Fruit fly (Drosophila melanogaster) whole organism, embryonic: ENCODE data around the gene Tre1.
A peak's percentile ranks its signal among the peaks of the same experiment; 100 is the strongest.

ENCODE experiments used
- ATbp ChIP-seq: fragments of 200-800 bp; sonication (Bioruptor generic); optimal IDR thresholded peaks from 2 replicates; lab custom pipeline; 2017; ENCODE audit warnings: missing biosample characterization, mild to moderate bottlenecking, missing genetic modification characterization, missing genetic modification reagents
- Bgb ChIP-seq: fragments of 200-800 bp; sonication (Bioruptor generic); IDR thresholded peaks from 2 replicates; pipeline ENCODE4 v1.3.6; 2022; ENCODE audit warnings: missing biosample characterization, missing genetic modification characterization; ENCODE audit not compliant: partially characterized antibody
- CG10209 ChIP-seq: fragments of 200-800 bp; sonication (Bioruptor generic); optimal IDR thresholded peaks from 3 replicates; lab custom pipeline; 2017; ENCODE audit warnings: missing biosample characterization, mild to moderate bottlenecking, missing genetic modification characterization, missing genetic modification reagents
- CG10431 ChIP-seq: fragments of 200-800 bp; sonication (Bioruptor generic); optimal IDR thresholded peaks from 3 replicates; lab custom pipeline; 2018; ENCODE audit warnings: missing biosample characterization, mild to moderate bottlenecking, missing genetic modification characterization
- CG10654 ChIP-seq: fragments of 200-800 bp; sonication (Bioruptor generic); optimal IDR thresholded peaks from 2 replicates; lab custom pipeline; 2016; ENCODE audit warnings: missing biosample characterization, missing genetic modification characterization
- CG10979 ChIP-seq: fragments of 200-800 bp; sonication (Bioruptor generic); optimal IDR thresholded peaks from 2 replicates; lab custom pipeline; 2018; ENCODE audit warnings: missing biosample characterization, mild to moderate bottlenecking, missing genetic modification characterization, moderate library complexity
- CG12071 ChIP-seq: fragments of 200-800 bp; sonication (Bioruptor generic); optimal IDR thresholded peaks from 3 replicates; lab custom pipeline; 2018; ENCODE audit warnings: missing biosample characterization, mild to moderate bottlenecking, missing genetic modification characterization
- CG12219 ChIP-seq: fragments of 200-800 bp; sonication (Bioruptor generic); optimal IDR thresholded peaks from 3 replicates; lab custom pipeline; 2018; ENCODE audit warnings: missing biosample characterization, mild to moderate bottlenecking, missing genetic modification characterization
- CG12769 ChIP-seq: fragments of 200-800 bp; sonication (Bioruptor generic); optimal IDR thresholded peaks from 2 replicates; lab custom pipeline; 2019; ENCODE audit warnings: missing biosample characterization, mild to moderate bottlenecking, missing genetic modification characterization, moderate library complexity
- CG13775 ChIP-seq: fragments of 200-800 bp; sonication (Bioruptor generic); optimal IDR thresholded peaks from 3 replicates; lab custom pipeline; 2017; ENCODE audit warnings: missing biosample characterization, mild to moderate bottlenecking, missing genetic modification characterization
- CG13894 ChIP-seq: fragments of 200-800 bp; sonication (Bioruptor generic); optimal IDR thresholded peaks from 3 replicates; lab custom pipeline; 2018; ENCODE audit warnings: missing biosample characterization, mild to moderate bottlenecking, missing genetic modification characterization, moderate library complexity
- CG14710 ChIP-seq: fragments of 200-800 bp; sonication (Bioruptor generic); optimal IDR thresholded peaks from 3 replicates; lab custom pipeline; 2019; ENCODE audit warnings: missing biosample characterization, mild to moderate bottlenecking, missing genetic modification characterization, moderate library complexity
- CG1529 ChIP-seq: fragments of 200-800 bp; sonication (Bioruptor generic); optimal IDR thresholded peaks from 3 replicates; lab custom pipeline; 2018; ENCODE audit warnings: missing biosample characterization, missing genetic modification characterization
- CG1832 ChIP-seq: fragments of 200-800 bp; sonication (Bioruptor generic); optimal IDR thresholded peaks from 2 replicates; lab custom pipeline; 2017; ENCODE audit warnings: missing biosample characterization, mild to moderate bottlenecking, missing genetic modification characterization, inconsistent platforms
- CG30020 ChIP-seq: fragments of 200-800 bp; optimal IDR thresholded peaks from 2 replicates; lab custom pipeline; 2019; ENCODE audit warnings: missing biosample characterization, mild to moderate bottlenecking, missing genetic modification characterization, moderate library complexity
- CG31441 ChIP-seq: fragments of 200-800 bp; sonication (Bioruptor generic); IDR thresholded peaks from 2 replicates; pipeline ENCODE4 v1.3.6; 2022; ENCODE audit warnings: missing biosample characterization, missing genetic modification characterization
- CG4730 ChIP-seq: fragments of 200-800 bp; sonication (Bioruptor generic); IDR thresholded peaks from 2 replicates; pipeline ENCODE4 v1.3.6; 2022; ENCODE audit warnings: missing biosample characterization, missing genetic modification characterization
- CG5180 ChIP-seq: fragments of 200-800 bp; sonication (Bioruptor generic); optimal IDR thresholded peaks from 3 replicates; lab custom pipeline; 2017; ENCODE audit warnings: missing biosample characterization, missing genetic modification characterization, mild to moderate bottlenecking, moderate library complexity, missing genetic modification reagents
- CG6854 ChIP-seq: fragments of 200-800 bp; sonication (Bioruptor generic); optimal IDR thresholded peaks from 3 replicates; lab custom pipeline; 2017; ENCODE audit warnings: missing biosample characterization, mild to moderate bottlenecking, missing genetic modification characterization
- CG7271 ChIP-seq: fragments of 200-800 bp; sonication (Bioruptor generic); optimal IDR thresholded peaks from 2 replicates; lab custom pipeline; 2018; ENCODE audit warnings: missing biosample characterization, mild to moderate bottlenecking, missing genetic modification characterization, moderate library complexity
- CG7556 ChIP-seq: fragments of 200-800 bp; sonication (Bioruptor generic); optimal IDR thresholded peaks from 2 replicates; lab custom pipeline; 2017; ENCODE audit warnings: missing biosample characterization, mild to moderate bottlenecking, missing genetic modification characterization
- CG7839 ChIP-seq: fragments of 200-800 bp; sonication (Bioruptor generic); optimal IDR thresholded peaks from 3 replicates; lab custom pipeline; 2018; ENCODE audit warnings: missing biosample characterization, mild to moderate bottlenecking, missing genetic modification characterization, moderate library complexity
- CG7963 ChIP-seq: fragments of 200-800 bp; sonication (Bioruptor generic); IDR thresholded peaks from 3 replicates; pipeline ENCODE4 v1.3.6; 2022; ENCODE audit warnings: missing biosample characterization, missing genetic modification characterization; ENCODE audit not compliant: partially characterized antibody
- CG8359 ChIP-seq: fragments of 200-800 bp; sonication (Bioruptor generic); optimal IDR thresholded peaks from 2 replicates; lab custom pipeline; 2017; ENCODE audit warnings: missing biosample characterization, mild to moderate bottlenecking, missing genetic modification characterization, borderline replicate concordance
- CG8765 ChIP-seq: fragments of 200-800 bp; sonication (Bioruptor generic); IDR thresholded peaks from 2 replicates; pipeline ENCODE4 v1.3.6; 2022; ENCODE audit warnings: missing biosample characterization, missing genetic modification characterization
- Chrac-16 ChIP-seq: fragments of 200-800 bp; sonication (Bioruptor generic); optimal IDR thresholded peaks from 3 replicates; lab custom pipeline; 2016; ENCODE audit warnings: missing biosample characterization, missing genetic modification characterization
- D19A ChIP-seq: fragments of 200-800 bp; optimal IDR thresholded peaks from 3 replicates; lab custom pipeline; 2019; ENCODE audit warnings: missing biosample characterization, mild to moderate bottlenecking, missing genetic modification characterization, moderate library complexity
- Deaf1 ChIP-seq: fragments of 200-800 bp; optimal IDR thresholded peaks from 3 replicates; lab custom pipeline; 2019; ENCODE audit warnings: missing biosample characterization, mild to moderate bottlenecking, missing genetic modification characterization, moderate library complexity
- Gsc ChIP-seq: fragments of 200-800 bp; sonication (Bioruptor generic); IDR thresholded peaks from 2 replicates; pipeline ENCODE4 v1.3.6; 2022; ENCODE audit warnings: missing biosample characterization, missing genetic modification characterization
- HLH3B ChIP-seq: fragments of 200-800 bp; sonication (Bioruptor generic); IDR thresholded peaks from 2 replicates; pipeline ENCODE4 v1.3.6; 2022; ENCODE audit warnings: missing biosample characterization, missing genetic modification characterization
- Kr ChIP-seq: fragments of 200-800 bp; sonication (Bioruptor generic); optimal IDR thresholded peaks from 2 replicates; lab custom pipeline; 2017; ENCODE audit warnings: missing biosample characterization, mild to moderate bottlenecking, missing genetic modification characterization
- Myb ChIP-seq: fragments of 200-800 bp; sonication (Bioruptor generic); optimal IDR thresholded peaks from 2 replicates; lab custom pipeline; 2016; ENCODE audit warnings: missing biosample characterization, missing genetic modification characterization
- NC2β ChIP-seq: fragments of 200-800 bp; sonication (Bioruptor generic); optimal IDR thresholded peaks from 2 replicates; lab custom pipeline; 2016; ENCODE audit warnings: missing biosample characterization, missing genetic modification characterization
- Neu2 ChIP-seq: fragments of 200-800 bp; sonication (Bioruptor generic); optimal IDR thresholded peaks from 3 replicates; lab custom pipeline; 2016; ENCODE audit warnings: missing biosample characterization, missing genetic modification characterization, borderline replicate concordance
- Nf-YB ChIP-seq: fragments of 200-800 bp; sonication (Bioruptor generic); optimal IDR thresholded peaks from 3 replicates; lab custom pipeline; 2019; ENCODE audit warnings: missing biosample characterization, mild to moderate bottlenecking, missing genetic modification characterization, moderate library complexity
- PHDP ChIP-seq: fragments of 200-800 bp; sonication (Bioruptor generic); optimal IDR thresholded peaks from 3 replicates; lab custom pipeline; 2018; ENCODE audit warnings: missing biosample characterization, mild to moderate bottlenecking, missing genetic modification characterization, moderate library complexity
- Rfx ChIP-seq: fragments of 200-800 bp; sonication (Bioruptor generic); IDR thresholded peaks from 2 replicates; pipeline ENCODE4 v1.3.6; 2022; ENCODE audit warnings: missing biosample characterization, missing genetic modification characterization
- Spps ChIP-seq: fragments of 200-800 bp; sonication (Bioruptor generic); optimal IDR thresholded peaks from 2 replicates; lab custom pipeline; 2018; ENCODE audit warnings: missing biosample characterization, mild to moderate bottlenecking, missing genetic modification characterization
- Xrp1 ChIP-seq: fragments of 200-800 bp; sonication (Bioruptor generic); IDR thresholded peaks from 2 replicates; pipeline ENCODE4 v1.3.6; 2022; ENCODE audit warnings: missing biosample characterization, missing genetic modification characterization
- chm ChIP-seq: fragments of 200-800 bp; sonication (Bioruptor generic); IDR thresholded peaks from 2 replicates; pipeline ENCODE4 v1.3.6; 2022; ENCODE audit warnings: missing biosample characterization, missing genetic modification characterization
- dimm ChIP-seq: fragments of 200-800 bp; sonication (Bioruptor generic); IDR thresholded peaks from 2 replicates; pipeline ENCODE4 v1.3.6; 2022; ENCODE audit warnings: missing biosample characterization, missing genetic modification characterization
- disco-r ChIP-seq: fragments of 200-800 bp; sonication (Bioruptor generic); optimal IDR thresholded peaks from 2 replicates; lab custom pipeline; 2016; ENCODE audit warnings: missing biosample characterization, missing genetic modification characterization
- lmd ChIP-seq: fragments of 200-800 bp; sonication (Bioruptor generic); IDR thresholded peaks from 2 replicates; pipeline ENCODE4 v1.3.6; 2022; ENCODE audit warnings: missing biosample characterization, missing genetic modification characterization
- pnt ChIP-seq: fragments of 200-800 bp; sonication (Bioruptor generic); optimal IDR thresholded peaks from 3 replicates; lab custom pipeline; 2016; ENCODE audit warnings: missing biosample characterization, missing genetic modification characterization
- pros ChIP-seq: fragments of 200-800 bp; sonication (Bioruptor generic); optimal IDR thresholded peaks from 3 replicates; lab custom pipeline; 2019; ENCODE audit warnings: missing biosample characterization, mild to moderate bottlenecking, missing genetic modification characterization, moderate library complexity
- ranshi ChIP-seq: fragments of 200-800 bp; sonication (Bioruptor generic); IDR thresholded peaks from 2 replicates; pipeline ENCODE4 v1.3.6; 2022; ENCODE audit warnings: missing biosample characterization, missing genetic modification characterization
- sna ChIP-seq: fragments of 200-800 bp; sonication (Bioruptor generic); IDR thresholded peaks from 2 replicates; pipeline ENCODE4 v1.3.6; 2022; ENCODE audit warnings: missing biosample characterization, missing genetic modification characterization; ENCODE audit not compliant: partially characterized antibody
- sqz ChIP-seq: fragments of 200-800 bp; sonication (Bioruptor generic); optimal IDR thresholded peaks from 3 replicates; lab custom pipeline; 2018; ENCODE audit warnings: missing biosample characterization, mild to moderate bottlenecking, missing genetic modification characterization
- tio ChIP-seq: fragments of 200-800 bp; sonication (Bioruptor generic); optimal IDR thresholded peaks from 2 replicates; lab custom pipeline; 2017; ENCODE audit warnings: missing biosample characterization, missing genetic modification characterization, inconsistent platforms
- zfh1 ChIP-seq: fragments of 200-800 bp; sonication (Bioruptor generic); IDR thresholded peaks from 3 replicates; pipeline ENCODE4 v1.3.6; 2022; ENCODE audit warnings: missing biosample characterization, missing genetic modification characterization

Gene Tre1

DNA sequence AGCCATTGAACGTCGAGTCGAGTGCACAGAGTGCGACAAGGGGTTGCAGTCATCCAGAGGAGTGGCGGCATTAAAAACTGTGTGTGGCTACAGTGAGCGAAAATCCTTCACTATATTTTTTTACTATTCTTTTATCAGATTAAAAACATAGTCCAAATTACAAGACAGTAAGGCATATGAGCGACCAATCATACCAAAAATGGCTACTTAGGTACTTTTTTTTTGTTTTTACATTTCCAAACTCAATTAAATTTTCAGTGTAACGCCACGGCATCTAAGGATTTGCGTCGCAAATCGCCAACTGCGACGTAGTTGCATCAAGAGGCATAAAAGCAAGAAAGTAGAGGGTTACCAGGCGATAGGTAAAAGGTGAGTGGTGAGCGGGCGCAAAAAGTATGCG lies 40.7 kb downstream of the Tre1 start (continued):
- peak; percentile 46 for TF ChIP-seq Chrac-16 (GFP tag; lab: Kevin White, UChicago)
- no peak for TF ChIP-seq CG6854 (GFP tag; lab: Kevin White, UChicago)
- peak; percentile 27; the same call in 1 of the 2 replicates for TF ChIP-seq Rfx (GFP tag; lab: Robert Waterston, UW)
- TF ChIP-seq sna (GFP tag; lab: Robert Waterston, UW) = no peak
- peak; percentile 50 for TF ChIP-seq D19A (tag; lab: Kevin White, UChicago)
- peak; percentile 2 for TF ChIP-seq CG10431 (GFP tag; lab: Kevin White, UChicago)
- peak; percentile 46 for TF ChIP-seq CG14710 (tag; lab: Kevin White, UChicago)
- TF ChIP-seq CG1832 (GFP tag; lab: Kevin White, UChicago) = no peak
- peak; percentile 51 for TF ChIP-seq PHDP
- TF ChIP-seq CG13775 (GFP tag; lab: Kevin White, UChicago) = peak; percentile 17
- TF ChIP-seq Nf-YB = no peak
- TF ChIP-seq CG10209 (GFP tag; lab: Kevin White, UChicago) = no peak
- TF ChIP-seq Spps = no peak
- TF ChIP-seq CG7271 (tag; lab: Kevin White, UChicago) = no peak
- peak; percentile 45 for TF ChIP-seq CG1529 (GFP tag; lab: Kevin White, UChicago)
- peak; percentile 35 for TF ChIP-seq pnt (GFP tag; lab: Kevin White, UChicago)
- TF ChIP-seq CG10979 = peak; percentile 73
- no peak for TF ChIP-seq Deaf1 (tag; lab: Kevin White, UChicago)
- no peak for TF ChIP-seq NC2β (GFP tag; lab: Kevin White, UChicago)
- peak; percentile 27 for TF ChIP-seq CG10654
- TF ChIP-seq Xrp1 = peak; percentile 72
- peak; percentile 38; the same call in 1 of the 2 replicates for TF ChIP-seq HLH3B (GFP tag; lab: Robert Waterston, UW)
- peak; percentile 46 for TF ChIP-seq CG12219 (GFP tag; lab: Kevin White, UChicago)
- no peak for TF ChIP-seq CG13894 (tag; lab: Kevin White, UChicago)
- no peak for TF ChIP-seq dimm (GFP tag; lab: Robert Waterston, UW)
- peak; percentile 57 for TF ChIP-seq ATbp (GFP tag; lab: Kevin White, UChicago)
- no peak for TF ChIP-seq chm (GFP tag; lab: Robert Waterston, UW)
- peak; percentile 52; the same call in 1 of the 2 replicates for TF ChIP-seq ranshi
- TF ChIP-seq CG12769 (tag; lab: Kevin White, UChicago) = peak; percentile 26
- no peak for TF ChIP-seq Myb (GFP tag; lab: Kevin White, UChicago)
- TF ChIP-seq disco-r (GFP tag; lab: Kevin White, UChicago) = no peak
- TF ChIP-seq CG30020 (tag; lab: Kevin White, UChicago) = no peak
- peak; percentile 14 for TF ChIP-seq tio
- peak; percentile 55 for TF ChIP-seq CG7839 (tag; lab: Kevin White, UChicago)
- no peak for TF ChIP-seq Bgb
- TF ChIP-seq CG8765 (GFP tag; lab: Robert Waterston, UW) = peak; percentile 66
- TF ChIP-seq Gsc (GFP tag; lab: Robert Waterston, UW) = 0 out of 2 replicates have a peak, but pooled peaks have one; percentile 23
- TF ChIP-seq Neu2 = no peak
- TF ChIP-seq zfh1 (GFP tag; lab: Robert Waterston, UW) = peak; percentile 61; the same call in 2 of the 3 replicates
- peak; percentile 55 for TF ChIP-seq lmd (GFP tag; lab: Robert Waterston, UW)
- TF ChIP-seq CG4730 = no peak
- TF ChIP-seq CG8359 (GFP tag; lab: Kevin White, UChicago) = peak; percentile 10
- peak; percentile 9 for TF ChIP-seq CG5180
- TF ChIP-seq sqz = no peak
- TF ChIP-seq CG7963 = no peak
- TF ChIP-seq CG12071 (GFP tag; lab: Kevin White, UChicago) = no peak
- TF ChIP-seq Kr = no peak
- TF ChIP-seq CG31441 (GFP tag; lab: Robert Waterston, UW) = peak; percentile 53; the same call in 1 of the 2 replicates
- TF ChIP-seq CG7556 = peak; percentile 62
- TF ChIP-seq pros (GFP tag; lab: Kevin White, UChicago) = peak; percentile 17
